Worm (Caenorhabditis elegans): ENCODE results near the gene rcan-1.

- TF ChIP-seq elt-1 (tag; optimal IDR thresholded peaks at IDR 0.05) = no peak
- TF ChIP-seq nhr-12 (tag; optimal IDR thresholded peaks at IDR 0.05) = no peak
- no peak for TF ChIP-seq ama-1 (optimal IDR thresholded peaks at IDR 0.05)
- no peak for TF ChIP-seq nhr-77 (tag; optimal IDR thresholded peaks at IDR 0.05)
- no peak for TF ChIP-seq lin-39 (tag; optimal IDR thresholded peaks at IDR 0.05)
- TF ChIP-seq nhr-237 (tag; optimal IDR thresholded peaks at IDR 0.05) = no peak
- TF ChIP-seq egl-27 (tag; optimal IDR thresholded peaks at IDR 0.05) = no peak
- no peak for TF ChIP-seq tbx-2 (tag; optimal IDR thresholded peaks at IDR 0.05)
Measured at ce11 chrIII:5705228-5705888, 21.5 kb upstream of the rcan-1 start, which contains the start of gene swp-1.

Data from whole organism, L3 larva.